Worm (Caenorhabditis elegans): ENCODE measurements around the gene ets-10.

DNA sequence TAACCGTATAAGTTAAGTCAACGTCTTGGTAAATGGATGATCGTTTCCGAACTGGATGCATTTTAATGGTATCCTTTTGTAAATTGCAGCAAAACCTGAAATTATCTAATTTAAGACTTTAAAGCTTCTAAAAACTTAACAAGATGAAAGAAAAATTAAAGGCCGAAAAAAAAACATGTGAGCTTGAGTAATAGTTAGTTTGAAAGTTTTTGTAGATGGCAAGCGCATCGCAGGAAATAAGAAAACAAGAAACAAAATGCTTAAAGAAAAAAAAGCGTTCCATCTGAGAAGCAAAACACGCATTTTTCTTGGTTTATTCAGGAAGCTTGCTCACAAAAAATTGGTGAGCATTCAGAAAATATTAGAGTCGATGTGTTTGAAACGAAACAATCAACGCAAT is 48.2 kb upstream of the ets-10 start, which contains the start of gene rab-37:
- TF ChIP-seq tbx-11 (GFP tag; IDR thresholded peaks at IDR 0.05): no peak
- TF ChIP-seq ceh-36 (tag; optimal IDR thresholded peaks at IDR 0.05): no peak
- TF ChIP-seq B0310.2 (tag; optimal IDR thresholded peaks at IDR 0.05): no peak
- TF ChIP-seq aly-1 (tag; optimal IDR thresholded peaks at IDR 0.05): no peak
- TF ChIP-seq pes-1 (GFP tag; IDR thresholded peaks at IDR 0.05): no peak
- TF ChIP-seq ama-1 (optimal IDR thresholded peaks at IDR 0.05): no peak
- TF ChIP-seq hmbx-1 (tag; optimal IDR thresholded peaks at IDR 0.05): no peak
- TF ChIP-seq hmg-4 (GFP tag; optimal IDR thresholded peaks at IDR 0.05): no peak
- no peak for TF ChIP-seq hnd-1 (tag; optimal IDR thresholded peaks at IDR 0.05)
- no peak for TF ChIP-seq F13C5.2 (tag; optimal IDR thresholded peaks at IDR 0.05)
- no peak for TF ChIP-seq flt-1 (GFP tag; IDR thresholded peaks at IDR 0.05)
- no peak for TF ChIP-seq tbx-37 (GFP tag; conservative IDR thresholded peaks at IDR 0.05)
- TF ChIP-seq ets-7 (tag; optimal IDR thresholded peaks at IDR 0.05): no peak
- no peak for TF ChIP-seq ceh-13 (GFP tag; optimal IDR thresholded peaks at IDR 0.05)

Measured in whole organism, early embryonic.